Worm (Caenorhabditis elegans): Measurements from ENCODE around the gene K09H11.11.

ce11 chrV:5736068-5736467 lies 19.0 kb downstream of the K09H11.11 start, which contains the start of gene K09H11.6:
- TF ChIP-seq nhr-11 (tag; optimal IDR thresholded peaks at IDR 0.05): no peak
- TF ChIP-seq dsc-1 (tag; optimal IDR thresholded peaks at IDR 0.05): no peak
- TF ChIP-seq tbx-2 (tag; optimal IDR thresholded peaks at IDR 0.05): no peak
- no peak for TF ChIP-seq nhr-84 (tag; optimal IDR thresholded peaks at IDR 0.05)
- no peak for TF ChIP-seq nhr-77 (tag; optimal IDR thresholded peaks at IDR 0.05)
- no peak for TF ChIP-seq egl-27 (tag; optimal IDR thresholded peaks at IDR 0.05)
- no peak for TF ChIP-seq C04F5.9 (tag; optimal IDR thresholded peaks at IDR 0.05)
- TF ChIP-seq fkh-10 (GFP tag; optimal IDR thresholded peaks at IDR 0.05): no peak
- no peak for TF ChIP-seq efl-1 (optimal IDR thresholded peaks at IDR 0.05)
- no peak for TF ChIP-seq efl-1 (GFP tag; optimal IDR thresholded peaks at IDR 0.05 in 1 of 2)
- no peak for TF ChIP-seq blmp-1 (tag; optimal IDR thresholded peaks at IDR 0.05)
- TF ChIP-seq rnt-1 (tag; optimal IDR thresholded peaks at IDR 0.05): no peak
- TF ChIP-seq tlp-1 (tag; optimal IDR thresholded peaks at IDR 0.05): no peak

All from whole organism, L1 larva.